Worm (Caenorhabditis elegans): ENCODE data around the gene igdb-2.
"Not testable (repeated sequence)": the region's sequence is repeated elsewhere in the genome, so short reads cannot be mapped to it uniquely, and the experiment has no call there.

DNA sequence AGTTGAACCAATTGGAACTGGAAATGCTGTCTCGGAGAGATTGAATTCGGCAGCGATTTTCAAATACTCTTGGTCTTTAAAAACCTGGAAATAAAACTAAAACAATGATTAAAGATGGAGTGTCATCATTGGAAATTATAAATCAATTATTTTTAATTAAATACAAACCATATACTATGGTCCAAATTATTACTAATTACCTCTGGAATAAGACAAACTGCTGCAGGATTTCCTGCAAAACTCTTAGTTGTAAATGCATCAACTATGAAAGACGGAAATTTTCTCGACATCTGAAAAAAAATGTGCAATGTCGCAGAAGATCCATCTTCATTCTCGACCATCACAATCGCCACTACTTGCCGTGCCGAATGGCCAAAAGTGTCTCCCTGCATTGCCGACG is 10.3 kb downstream of the igdb-2 start, which contains the start of gene igdb-1:
- not testable (repeated sequence) for TF ChIP-seq aly-2 (tag; optimal IDR thresholded peaks at IDR 0.05); blmp-1 (tag; optimal IDR thresholded peaks at IDR 0.05; ENCODE audit: insufficient read depth); lin-13 (GFP tag; optimal IDR thresholded peaks at IDR 0.05); unc-62 (GFP tag; optimal IDR thresholded peaks at IDR 0.05); ama-1 (optimal IDR thresholded peaks at IDR 0.05)
